Fruit fly (Drosophila melanogaster) whole organism, embryonic: ENCODE results near the gene CG5850.

Experiments
- CG10979 ChIP-seq: fragments of 200-800 bp; sonication (Bioruptor generic); optimal IDR thresholded peaks from 2 replicates; lab custom pipeline; 2018; ENCODE audit warnings: missing biosample characterization, mild to moderate bottlenecking, missing genetic modification characterization, moderate library complexity
- CG11456 ChIP-seq: fragments of 200-800 bp; sonication (Bioruptor generic); IDR thresholded peaks from 3 replicates; pipeline ENCODE4 v1.3.6; 2022; ENCODE audit warnings: missing biosample characterization, missing genetic modification characterization
- CG13624 ChIP-seq: fragments of 200-800 bp; sonication (Bioruptor generic); optimal IDR thresholded peaks from 2 replicates; lab custom pipeline; 2016; ENCODE audit warnings: missing biosample characterization, missing genetic modification characterization
- CG14965 ChIP-seq: fragments of 200-800 bp; sonication (Bioruptor generic); optimal IDR thresholded peaks from 2 replicates; lab custom pipeline; 2016; ENCODE audit warnings: missing biosample characterization, missing genetic modification characterization, borderline replicate concordance
- CG15073 ChIP-seq: fragments of 200-800 bp; sonication (Bioruptor generic); optimal IDR thresholded peaks from 2 replicates; lab custom pipeline; 2016; ENCODE audit warnings: missing biosample characterization, missing genetic modification characterization
- CG15479 ChIP-seq: fragments of 200-800 bp; sonication (Bioruptor generic); optimal IDR thresholded peaks from 3 replicates; lab custom pipeline; 2019; ENCODE audit warnings: missing biosample characterization, mild to moderate bottlenecking, missing genetic modification characterization, moderate library complexity
- CG17361 ChIP-seq: fragments of 200-800 bp; sonication (Bioruptor generic); IDR thresholded peaks from 3 replicates; pipeline ENCODE4 v1.3.6; 2022; ENCODE audit warnings: missing biosample characterization, missing genetic modification characterization
- CG17802 ChIP-seq: fragments of 200-800 bp; sonication (Bioruptor generic); optimal IDR thresholded peaks from 2 replicates; lab custom pipeline; 2018; ENCODE audit warnings: missing biosample characterization, mild to moderate bottlenecking, missing genetic modification characterization, moderate library complexity
- CG18011 ChIP-seq: fragments of 200-800 bp; sonication (Bioruptor generic); optimal IDR thresholded peaks from 2 replicates; lab custom pipeline; 2017; ENCODE audit warnings: missing biosample characterization, missing genetic modification characterization, mild to moderate bottlenecking, moderate library complexity, missing genotype
- CG2678 ChIP-seq: fragments of 200-800 bp; sonication (Bioruptor generic); optimal IDR thresholded peaks from 3 replicates; lab custom pipeline; 2019; ENCODE audit warnings: missing biosample characterization, mild to moderate bottlenecking, missing genetic modification characterization, moderate library complexity
- CG31224 ChIP-seq: fragments of 200-800 bp; sonication (Bioruptor generic); IDR thresholded peaks from 2 replicates; pipeline ENCODE4 v1.3.6; 2022; ENCODE audit warnings: missing biosample characterization, missing genetic modification characterization
- CG3163 ChIP-seq: fragments of 200-800 bp; sonication (Bioruptor generic); optimal IDR thresholded peaks from 3 replicates; lab custom pipeline; 2016; ENCODE audit warnings: missing biosample characterization, missing genetic modification characterization
- CG34224 ChIP-seq: fragments of 200-800 bp; sonication (Bioruptor generic); IDR thresholded peaks from 3 replicates; pipeline ENCODE4 v1.3.6; 2022; ENCODE audit warnings: missing biosample characterization, missing genetic modification characterization; ENCODE audit not compliant: partially characterized antibody
- CG4282 ChIP-seq: fragments of 200-800 bp; sonication (Bioruptor generic); optimal IDR thresholded peaks from 2 replicates; lab custom pipeline; 2016; ENCODE audit warnings: missing biosample characterization, missing genetic modification characterization
- CG5180 ChIP-seq: fragments of 200-800 bp; sonication (Bioruptor generic); optimal IDR thresholded peaks from 3 replicates; lab custom pipeline; 2017; ENCODE audit warnings: missing biosample characterization, missing genetic modification characterization, mild to moderate bottlenecking, moderate library complexity, missing genetic modification reagents
- CG6654 ChIP-seq: fragments of 200-800 bp; sonication (Bioruptor generic); optimal IDR thresholded peaks from 2 replicates; lab custom pipeline; 2017; ENCODE audit warnings: missing biosample characterization, mild to moderate bottlenecking, missing genetic modification characterization
- CG7372 ChIP-seq: fragments of 200-800 bp; sonication (Bioruptor generic); IDR thresholded peaks from 2 replicates; pipeline ENCODE4 v1.3.6; 2022; ENCODE audit warnings: missing biosample characterization, missing genetic modification characterization
- CG7786 ChIP-seq: fragments of 200-800 bp; sonication (Bioruptor generic); optimal IDR thresholded peaks from 2 replicates; lab custom pipeline; 2016; ENCODE audit warnings: missing biosample characterization, missing genetic modification characterization
- CG8944 ChIP-seq: fragments of 200-800 bp; sonication (Bioruptor generic); optimal IDR thresholded peaks from 3 replicates; lab custom pipeline; 2016; ENCODE audit warnings: missing biosample characterization, missing genetic modification characterization
- CG9727 ChIP-seq: fragments of 200-800 bp; sonication (Bioruptor generic); optimal IDR thresholded peaks from 3 replicates; lab custom pipeline; 2017; ENCODE audit warnings: missing biosample characterization, mild to moderate bottlenecking, missing genetic modification characterization
- CG9932 ChIP-seq: fragments of 200-800 bp; sonication (Bioruptor generic); IDR thresholded peaks from 2 replicates; pipeline ENCODE4 v1.3.6; 2022; ENCODE audit warnings: missing biosample characterization, missing genetic modification characterization
- CkIIα-i1 ChIP-seq: fragments of 200-800 bp; sonication (Bioruptor generic); IDR thresholded peaks from 2 replicates; pipeline ENCODE4 v1.3.6; 2022; ENCODE audit warnings: missing biosample characterization, missing genetic modification characterization
- Dad ChIP-seq: fragments of 200-800 bp; sonication (Bioruptor generic); optimal IDR thresholded peaks from 3 replicates; lab custom pipeline; 2016; ENCODE audit warnings: missing biosample characterization, missing genetic modification characterization
- Dek ChIP-seq: fragments of 200-800 bp; sonication (Bioruptor generic); optimal IDR thresholded peaks from 3 replicates; lab custom pipeline; 2019; ENCODE audit warnings: missing biosample characterization, mild to moderate bottlenecking, missing genetic modification characterization, moderate library complexity
- Dip2 ChIP-seq: fragments of 200-800 bp; sonication (Bioruptor generic); IDR thresholded peaks from 2 replicates; pipeline ENCODE4 v1.3.6; 2022; ENCODE audit warnings: missing biosample characterization, missing genetic modification characterization
- Hand ChIP-seq: fragments of 200-800 bp; sonication (Bioruptor generic); optimal IDR thresholded peaks from 2 replicates; lab custom pipeline; 2017; ENCODE audit warnings: mild to moderate bottlenecking, missing biosample characterization, missing genetic modification reagents, missing genetic modification characterization
- Hr51 ChIP-seq, 2 experiments: fragments of 200-800 bp; sonication (Bioruptor generic); optimal IDR thresholded peaks; 2 replicates in 1 of 2; 3 replicates in 1 of 2; lab custom pipeline; 2016 to 2018; ENCODE audit warnings: missing biosample characterization in 2 of 2, missing genetic modification characterization in 2 of 2, mild to moderate bottlenecking in 1 of 2, moderate library complexity in 1 of 2
- Oli ChIP-seq: fragments of 200-800 bp; sonication (Bioruptor generic); optimal IDR thresholded peaks from 2 replicates; lab custom pipeline; 2018; ENCODE audit warnings: missing biosample characterization, mild to moderate bottlenecking, missing genetic modification characterization, moderate library complexity
- Scr ChIP-seq: fragments of 200-800 bp; sonication (Bioruptor generic); IDR thresholded peaks from 2 replicates; pipeline ENCODE4 v1.3.6; 2022; ENCODE audit warnings: missing biosample characterization, missing genetic modification characterization; ENCODE audit not compliant: partially characterized antibody
- amos ChIP-seq: fragments of 200-800 bp; sonication (Bioruptor generic); IDR thresholded peaks from 2 replicates; pipeline ENCODE4 v1.3.6; 2022; ENCODE audit warnings: missing biosample characterization, missing genetic modification characterization; ENCODE audit not compliant: partially characterized antibody
- aop ChIP-seq: fragments of 200-800 bp; sonication (Bioruptor generic); IDR thresholded peaks from 2 replicates; pipeline ENCODE4 v1.3.6; 2022; ENCODE audit warnings: missing biosample characterization, missing genetic modification characterization
- bowl ChIP-seq: fragments of 200-800 bp; sonication (Bioruptor generic); IDR thresholded peaks from 2 replicates; pipeline ENCODE4 v1.3.6; 2022; ENCODE audit warnings: missing biosample characterization, missing genetic modification characterization
- btn ChIP-seq: fragments of 200-800 bp; sonication (Bioruptor generic); optimal IDR thresholded peaks from 2 replicates; lab custom pipeline; 2016; ENCODE audit warnings: missing biosample characterization, missing genetic modification characterization
- crp ChIP-seq, 2 experiments: fragments of 200-800 bp; sonication (Bioruptor generic); optimal IDR thresholded peaks; 2 replicates in 1 of 2; 3 replicates in 1 of 2; lab custom pipeline; 2017; ENCODE audit warnings: missing biosample characterization in 2 of 2, missing genetic modification characterization in 2 of 2, mild to moderate bottlenecking in 1 of 2, moderate library complexity in 1 of 2
- gfzf ChIP-seq: fragments of 200-800 bp; sonication (Bioruptor generic); optimal IDR thresholded peaks from 2 replicates; lab custom pipeline; 2016; ENCODE audit warnings: missing biosample characterization, mild to moderate bottlenecking, missing genetic modification characterization, moderate library complexity
- jigr1 ChIP-seq: fragments of 200-800 bp; sonication (Bioruptor generic); IDR thresholded peaks from 3 replicates; pipeline ENCODE4 v1.3.6; 2022; ENCODE audit warnings: missing biosample characterization, missing genetic modification characterization
- lab ChIP-seq: fragments of 200-800 bp; sonication (Bioruptor generic); optimal IDR thresholded peaks from 3 replicates; lab custom pipeline; 2017; ENCODE audit warnings: missing biosample characterization, missing genetic modification characterization, mild to moderate bottlenecking, moderate library complexity, missing genetic modification reagents
- nerfin-1 ChIP-seq: fragments of 200-800 bp; sonication (Bioruptor generic); optimal IDR thresholded peaks from 3 replicates; lab custom pipeline; 2019; ENCODE audit warnings: missing biosample characterization, mild to moderate bottlenecking, missing genetic modification characterization, moderate library complexity
- nerfin-2 ChIP-seq: fragments of 200-800 bp; sonication (Bioruptor generic); IDR thresholded peaks from 2 replicates; pipeline ENCODE4 v1.3.6; 2022; ENCODE audit warnings: missing biosample characterization, missing genetic modification characterization; ENCODE audit not compliant: partially characterized antibody
- nmo ChIP-seq: fragments of 200-800 bp; sonication (Bioruptor generic); optimal IDR thresholded peaks from 2 replicates; lab custom pipeline; 2018; ENCODE audit warnings: missing biosample characterization, mild to moderate bottlenecking, missing genetic modification characterization, moderate library complexity
- org-1 ChIP-seq: fragments of 200-800 bp; sonication (Bioruptor generic); optimal IDR thresholded peaks from 2 replicates; lab custom pipeline; 2017; ENCODE audit warnings: missing biosample characterization, missing genetic modification characterization
- psq ChIP-seq: fragments of 200-800 bp; sonication (Bioruptor generic); optimal IDR thresholded peaks from 2 replicates; lab custom pipeline; 2017; ENCODE audit warnings: missing biosample characterization, missing genetic modification characterization
- slbo ChIP-seq: fragments of 200-800 bp; sonication (Bioruptor generic); IDR thresholded peaks from 2 replicates; pipeline ENCODE4 v1.3.6; 2022; ENCODE audit warnings: missing biosample characterization, missing genetic modification characterization
- tll ChIP-seq, 2 experiments: fragments of 200-800 bp in 1 of 2; fragments of >200 bp in 1 of 2; sonication (Bioruptor generic) in 1 of 2; optimal IDR thresholded peaks; 2 replicates each; lab custom pipeline; 2017 to 2019; ENCODE audit warnings: missing biosample characterization in 2 of 2, missing genetic modification characterization in 2 of 2, mild to moderate bottlenecking in 1 of 2, moderate library complexity in 1 of 2
- trem ChIP-seq: fragments of 200-800 bp; optimal IDR thresholded peaks from 3 replicates; lab custom pipeline; 2019; ENCODE audit warnings: missing biosample characterization, mild to moderate bottlenecking, missing genetic modification characterization, moderate library complexity
- vnd ChIP-seq: fragments of 200-800 bp; sonication (Bioruptor generic); IDR thresholded peaks from 3 replicates; pipeline ENCODE4 v1.3.6; 2022; ENCODE audit warnings: missing biosample characterization, missing genetic modification characterization; ENCODE audit not compliant: partially characterized antibody
- zfh2 ChIP-seq: fragments of 200-800 bp; sonication (Bioruptor generic); optimal IDR thresholded peaks from 2 replicates; lab custom pipeline; 2016; ENCODE audit warnings: missing biosample characterization, missing genetic modification characterization

The CG5850 gene

DNA sequence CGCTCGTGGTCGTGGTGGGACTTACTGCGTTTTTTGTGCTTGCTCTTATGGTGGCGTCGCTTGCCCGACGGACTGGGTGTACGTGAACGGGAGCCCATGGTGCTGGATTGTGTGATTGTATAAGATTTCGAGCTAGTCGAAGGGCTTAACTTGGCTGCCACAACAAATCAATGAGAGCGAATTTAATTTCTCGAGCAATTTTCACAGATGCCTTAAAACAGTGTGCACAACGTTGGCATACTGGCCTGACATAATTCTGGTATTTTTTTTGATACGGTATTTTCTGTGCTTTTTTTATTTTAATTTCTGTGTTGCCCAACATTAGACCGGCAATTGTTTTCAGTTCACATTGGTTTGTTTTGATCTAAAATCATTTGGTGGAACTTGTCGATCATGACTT is 25.8 kb downstream of the CG5850 start, which contains the start of gene Arglu1 (continued):
- TF ChIP-seq CG11456 (GFP tag; lab: Robert Waterston, UW) (peak; percentile 63; the same call in 1 of the 3 replicates), btn (GFP tag; lab: Kevin White, UChicago) (no peak), Oli (tag; lab: Kevin White, UChicago) (no peak), Hr51 (GFP tag; optimal IDR thresholded peaks at IDR 0.05; lab: Kevin White, UChicago) (peak in 1 of 2 experiments; percentile 6), CG13624 (GFP tag; lab: Kevin White, UChicago) (peak; percentile 26), gfzf (GFP tag; lab: Kevin White, UChicago) (peak; percentile 67), Dek (tag; lab: Kevin White, UChicago) (no peak), CG10979 (no peak), Dad (peak; percentile 5), CG31224 (GFP tag; lab: Robert Waterston, UW) (no peak), aop (GFP tag; lab: Robert Waterston, UW) (no peak), CG5180 (GFP tag; lab: Kevin White, UChicago) (no peak), CG15073 (no peak), CG3163 (peak; percentile 14), Scr (GFP tag; lab: Robert Waterston, UW) (no peak), org-1 (GFP tag; lab: Kevin White, UChicago) (no peak), CG9932 (GFP tag; lab: Robert Waterston, UW) (peak; percentile 69)
- TF ChIP-seq, all 482 proteins: peak for 71

DNA sequence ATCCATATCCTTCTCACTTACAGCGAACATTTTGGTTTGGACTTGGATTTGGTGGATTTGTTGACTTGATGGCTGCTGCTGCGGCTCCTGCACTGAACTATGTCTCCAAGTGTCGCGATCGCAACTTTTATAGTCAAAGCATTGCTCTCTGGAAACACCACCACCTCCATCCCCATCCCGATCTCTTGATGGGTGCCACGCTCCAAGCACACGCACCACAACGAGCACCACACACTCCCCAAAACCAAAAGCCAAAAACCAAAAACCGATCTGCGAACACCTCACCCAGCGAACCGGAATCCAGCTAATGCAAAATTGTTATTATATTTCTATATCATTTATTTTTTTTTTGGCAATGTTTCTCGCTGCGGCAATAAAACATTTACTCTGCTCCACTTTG is 30.7 kb downstream of the CG5850 start, which contains the start of gene Cpr30F:
Gene Cpr30F (minus strand): TSS at position 101 of the 400 bp plus-strand sequence.
- TF ChIP-seq psq: no peak
- TF ChIP-seq Oli (tag; lab: Kevin White, UChicago): no peak
- no peak for TF ChIP-seq CG6654
- TF ChIP-seq CG4282: no peak
- no peak for TF ChIP-seq CG5180 (GFP tag; lab: Kevin White, UChicago)
- TF ChIP-seq CG18011 (GFP tag; lab: Kevin White, UChicago): no peak
- TF ChIP-seq nmo: no peak
- TF ChIP-seq nerfin-2 (GFP tag; lab: Robert Waterston, UW): no peak
- no peak for TF ChIP-seq jigr1 (GFP tag; lab: Robert Waterston, UW)
- TF ChIP-seq CG14965 (GFP tag; lab: Kevin White, UChicago): no peak
- no peak for TF ChIP-seq Hand (GFP tag; lab: Kevin White, UChicago)
- TF ChIP-seq bowl (GFP tag; lab: Robert Waterston, UW): no peak
- TF ChIP-seq CG7372 (GFP tag; lab: Robert Waterston, UW): no peak
- no peak for TF ChIP-seq CG17802 (tag; lab: Kevin White, UChicago)
- TF ChIP-seq tll (GFP tag; optimal IDR thresholded peaks at IDR 0.05; lab: Kevin White, UChicago): no peak

DNA sequence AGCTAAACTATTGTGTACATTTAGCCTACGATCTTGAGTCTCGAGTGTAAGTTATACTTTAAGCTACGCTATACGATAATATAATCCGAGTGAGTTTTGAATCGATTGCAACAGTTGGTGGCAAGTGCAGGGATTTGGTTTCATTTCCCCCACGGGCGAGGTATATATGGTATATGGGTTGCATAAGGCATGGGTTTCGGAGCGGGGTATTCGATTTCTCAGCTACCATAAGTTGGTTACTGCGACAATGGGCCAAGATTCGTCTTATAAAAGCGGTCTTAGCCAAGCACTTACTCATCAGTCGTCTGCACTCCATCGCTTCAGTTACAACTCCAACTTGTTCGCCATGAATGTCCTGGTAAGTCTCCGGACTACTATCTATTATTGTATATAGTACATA is 33.5 kb downstream of the CG5850 start, which contains the start of gene CG42367:
Gene CG42367 (plus strand): TSS at position 301 of the 400 bp plus-strand sequence.
- no peak for TF ChIP-seq nerfin-1 (tag; lab: Kevin White, UChicago)
- no peak for TF ChIP-seq lab (GFP tag; lab: Kevin White, UChicago)
- TF ChIP-seq zfh2 (GFP tag; lab: Kevin White, UChicago): no peak
- TF ChIP-seq CG34224 (GFP tag; lab: Robert Waterston, UW): no peak
- TF ChIP-seq trem (tag; lab: Kevin White, UChicago): no peak
- no peak for TF ChIP-seq CG2678 (tag; lab: Kevin White, UChicago)
- no peak for TF ChIP-seq CkIIα-i1 (GFP tag; lab: Robert Waterston, UW)
- no peak for TF ChIP-seq CG7786 (GFP tag; lab: Kevin White, UChicago)
- no peak for TF ChIP-seq CG15479
- TF ChIP-seq slbo: no peak
- TF ChIP-seq CG9727 (GFP tag; lab: Kevin White, UChicago): no peak
- TF ChIP-seq CG17361: no peak
- TF ChIP-seq crp (GFP tag; optimal IDR thresholded peaks at IDR 0.05; lab: Kevin White, UChicago): no peak
- no peak for TF ChIP-seq CG8944 (GFP tag; lab: Kevin White, UChicago)
- TF ChIP-seq Dip2 (GFP tag; lab: Robert Waterston, UW): no peak
- no peak for TF ChIP-seq vnd (GFP tag; lab: Robert Waterston, UW)
- TF ChIP-seq amos (GFP tag; lab: Robert Waterston, UW): no peak
